Worm (Caenorhabditis elegans) whole organism, young adult: ENCODE measurements around the gene hap-1.

Experiments used
- K12H6.12 ChIP-seq: fragments of 200-800 bp; sonication (Bioruptor generic); optimal IDR thresholded peaks from 2 replicates; lab custom pipeline; 2018; ENCODE audit warnings: mild to moderate bottlenecking, missing genetic modification characterization, missing compliant biosample characterization
- aptf-2 ChIP-seq: fragments of 200-800 bp; sonication (Bioruptor generic); conservative IDR thresholded peaks from 2 replicates; pipeline ENCODE4 v1.3.6; 2022; ENCODE audit warnings: missing genetic modification reagents, missing genetic modification characterization, missing compliant biosample characterization
- ets-4 ChIP-seq: fragments of 200-800 bp; sonication (Bioruptor generic); optimal IDR thresholded peaks from 2 replicates; lab custom pipeline; 2018; ENCODE audit warnings: mild to moderate bottlenecking, missing genetic modification characterization, missing compliant biosample characterization
- hlh-26 ChIP-seq: fragments of 200-800 bp; sonication (Bioruptor generic); conservative IDR thresholded peaks from 2 replicates; pipeline ENCODE4 v1.3.6; 2022; ENCODE audit warnings: missing genetic modification reagents, missing genetic modification characterization, missing compliant biosample characterization
- let-607 ChIP-seq, 2 experiments: fragments of 200-800 bp in 1 of 2; sonication (Bioruptor generic) in 1 of 2; sonication (generic microtip) in 1 of 2; optimal IDR thresholded peaks; 2 replicates each; lab custom pipeline; 2016 to 2018; ENCODE audit warnings: mild to moderate bottlenecking in 2 of 2, missing compliant biosample characterization in 2 of 2, missing genetic modification characterization in 2 of 2, moderate library complexity in 2 of 2, missing genotype in 1 of 2
- nfya-2 ChIP-seq: fragments of 200-800 bp; sonication (Bioruptor generic); IDR thresholded peaks from 2 replicates; pipeline ENCODE4 v1.3.6; 2022; ENCODE audit warnings: missing genetic modification reagents, missing genetic modification characterization, missing compliant biosample characterization
- snpc-4 ChIP-seq, 5 experiments: fragments of 150-350 bp in 1 of 5; sonication (generic microtip) in 4 of 5; optimal IDR thresholded peaks; 2 replicates each; lab custom pipeline; 2014 to 2018; ENCODE audit warnings: missing genetic modification characterization in 5 of 5, missing biosample characterization in 3 of 5, antibody characterized with exemption in 2 of 5, mild to moderate bottlenecking in 2 of 5, missing compliant biosample characterization in 2 of 5, missing genotype in 2 of 5, moderate library complexity in 2 of 5, missing genetic modification reagents in 1 of 5
- unc-130 ChIP-seq: sonication (generic microtip); optimal IDR thresholded peaks from 2 replicates; lab custom pipeline; 2016; ENCODE audit warnings: missing genetic modification reagents, missing genetic modification characterization, missing compliant biosample characterization
- unc-62 ChIP-seq: fragments of 150-350 bp; optimal IDR thresholded peaks from 2 replicates; lab custom pipeline; 2014; ENCODE audit warnings: missing biosample characterization, missing genetic modification reagents, missing genetic modification characterization
- ztf-18 ChIP-seq: sonication (generic microtip); optimal IDR thresholded peaks from 2 replicates; lab custom pipeline; 2016; ENCODE audit warnings: missing genotype, mild to moderate bottlenecking, missing genetic modification characterization, missing compliant biosample characterization

DNA sequence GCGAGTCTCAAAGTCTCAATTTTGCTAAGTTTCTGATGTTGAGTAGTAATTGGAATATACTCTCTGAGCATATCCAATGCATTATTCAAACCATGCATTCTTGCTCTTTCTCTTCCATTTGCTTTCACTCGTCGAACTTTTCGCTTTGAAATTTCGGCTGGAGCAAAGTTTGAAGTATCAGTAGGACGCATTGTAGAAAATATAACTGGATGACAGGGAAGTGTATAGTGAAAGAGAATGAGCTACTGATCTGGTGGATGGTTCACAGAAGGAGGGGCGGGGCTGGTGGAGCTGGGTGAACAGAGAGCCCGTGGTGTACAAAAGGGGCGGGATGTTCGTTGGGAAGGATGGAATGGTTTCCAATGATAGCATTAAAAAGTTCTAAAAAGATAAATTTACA is 21.9 kb upstream of the hap-1 start:
- TF ChIP-seq nfya-2 (GFP tag; lab: Robert Waterston, UW) (no peak), K12H6.12 (tag; lab: Kevin White, UChicago) (no peak), hlh-26 (GFP tag; lab: Robert Waterston, UW) (no peak), unc-62 (GFP tag; lab: Kevin White, UChicago) (no peak), aptf-2 (GFP tag; lab: Robert Waterston, UW) (no peak), snpc-4 (GFP tag; optimal IDR thresholded peaks at IDR 0.05; lab: Kevin White, UChicago) (no peak), snpc-4 (tag; optimal IDR thresholded peaks at IDR 0.05; lab: Kevin White, UChicago) (no peak), let-607 (tag; optimal IDR thresholded peaks at IDR 0.05; lab: Kevin White, UChicago) (no peak), unc-130 (GFP tag; lab: Kevin White, UChicago) (no peak), ztf-18 (no peak), ets-4 (GFP tag; lab: Kevin White, UChicago) (no peak)
